Worm (Caenorhabditis elegans): ENCODE measurements around the gene F48D6.4.
A peak's percentile ranks its signal among the peaks of the same experiment; 100 is the strongest.

F48D6.4 gene

ce11 chrX:4274116-4274515 is 27.1 kb upstream of the F48D6.4 start, which contains the start of gene mec-18:
Gene mec-18 (minus strand): TSS chrX:4274216.
- TF ChIP-seq nhr-85 (tag) (no peak), C16A3.4 (tag; optimal IDR thresholded peaks at IDR 0.05) (no peak), ceh-8 (GFP tag; optimal IDR thresholded peaks at IDR 0.05) (no peak), nhr-90 (tag; optimal IDR thresholded peaks at IDR 0.05; ENCODE audit: poor library complexity) (no peak), Y116A8C.19 (tag; optimal IDR thresholded peaks at IDR 0.05; ENCODE audit: borderline replicate concordance) (no peak), mef-2 (tag; optimal IDR thresholded peaks at IDR 0.05) (no peak), irx-1 (tag; optimal IDR thresholded peaks at IDR 0.05) (no peak), skn-1 (tag; optimal IDR thresholded peaks at IDR 0.05) (no peak), ces-1 (GFP tag; optimal IDR thresholded peaks at IDR 0.05) (no peak), lin-15B (tag; optimal IDR thresholded peaks at IDR 0.05) (no peak), tbx-2 (tag; optimal IDR thresholded peaks at IDR 0.05) (no peak), ceh-90 (tag; optimal IDR thresholded peaks at IDR 0.05) (no peak), zag-1 (tag; optimal IDR thresholded peaks at IDR 0.05) (no peak), efl-3 (GFP tag; optimal IDR thresholded peaks at IDR 0.05) (no peak), egl-27 (tag; optimal IDR thresholded peaks at IDR 0.05) (no peak), pag-3 (tag; optimal IDR thresholded peaks at IDR 0.05; ENCODE audit: borderline replicate concordance, insufficient read depth) (no peak), fkh-4 (tag; optimal IDR thresholded peaks at IDR 0.05; ENCODE audit: borderline replicate concordance) (no peak), C34B4.2 (tag; optimal IDR thresholded peaks at IDR 0.05) (no peak), sptf-1 (tag; optimal IDR thresholded peaks at IDR 0.05) (no peak), nhr-237 (tag; optimal IDR thresholded peaks at IDR 0.05) (no peak)

ce11 chrX:4273614-4274013 is 26.6 kb upstream of the F48D6.4 start, which contains the start of gene C52B9.10:
Gene C52B9.10 (plus strand): TSS chrX:4273914.
- TF ChIP-seq nhr-12 (tag; optimal IDR thresholded peaks at IDR 0.05) (no peak), nhr-90 (tag; optimal IDR thresholded peaks at IDR 0.05; ENCODE audit: poor library complexity) (no peak), mef-2 (tag; optimal IDR thresholded peaks at IDR 0.05) (no peak), isw-1 (GFP tag; IDR thresholded peaks at IDR 0.05) (no peak), nhr-11 (tag; optimal IDR thresholded peaks at IDR 0.05) (no peak), mab-9 (GFP tag; IDR thresholded peaks at IDR 0.05) (no peak)

- TF ChIP-seq tbx-2 (tag; optimal IDR thresholded peaks at IDR 0.05) (no peak), elt-2 (tag; optimal IDR thresholded peaks at IDR 0.05) (peak; percentile 43)
Measured at ce11 chrX:4268396-4268795, 21.4 kb upstream of the F48D6.4 start.

- TF ChIP-seq fkh-8 (tag; optimal IDR thresholded peaks at IDR 0.05) (no peak), snu-23 (GFP tag; optimal IDR thresholded peaks at IDR 0.05) (peak; percentile 16), sup-37 (GFP tag; optimal IDR thresholded peaks at IDR 0.05) (no peak), tbx-2 (tag; optimal IDR thresholded peaks at IDR 0.05) (no peak), blmp-1 (tag; optimal IDR thresholded peaks at IDR 0.05) (peak; percentile 89), nhr-71 (tag; optimal IDR thresholded peaks at IDR 0.05) (peak; percentile 71), nhr-28 (tag; optimal IDR thresholded peaks at IDR 0.05) (no peak), rnt-1 (tag; optimal IDR thresholded peaks at IDR 0.05) (peak; percentile 45), nhr-85 (tag) (peak; percentile 38), mab-9 (GFP tag; IDR thresholded peaks at IDR 0.05) (no peak), xbp-1 (tag; optimal IDR thresholded peaks at IDR 0.05) (peak; percentile 2), lsy-2 (tag; optimal IDR thresholded peaks at IDR 0.05) (peak in 1 of 2 experiments; percentile 9), mdl-1 (tag; optimal IDR thresholded peaks at IDR 0.05) (peak in 1 of 2 experiments; percentile 38), mep-1 (tag; optimal IDR thresholded peaks at IDR 0.05) (peak; percentile 3), lin-14 (GFP tag; optimal IDR thresholded peaks at IDR 0.05) (peak; percentile 53), lin-35 (GFP tag; optimal IDR thresholded peaks at IDR 0.05) (peak in 1 of 2 experiments; percentile 64), lin-39 (tag; optimal IDR thresholded peaks at IDR 0.05) (peak; percentile 35), lin-13 (GFP tag; optimal IDR thresholded peaks at IDR 0.05) (no peak), elt-2 (tag; optimal IDR thresholded peaks at IDR 0.05) (peak; percentile 26), unc-130 (tag; optimal IDR thresholded peaks at IDR 0.05) (no peak), nhr-20 (tag; optimal IDR thresholded peaks at IDR 0.05) (peak; percentile 46)
Measured at ce11 chrX:4266178-4266931, 19.3 kb upstream of the F48D6.4 start.
